Fruit fly (Drosophila melanogaster): ENCODE data around the gene CG42537.

CG42537 gene

DNA sequence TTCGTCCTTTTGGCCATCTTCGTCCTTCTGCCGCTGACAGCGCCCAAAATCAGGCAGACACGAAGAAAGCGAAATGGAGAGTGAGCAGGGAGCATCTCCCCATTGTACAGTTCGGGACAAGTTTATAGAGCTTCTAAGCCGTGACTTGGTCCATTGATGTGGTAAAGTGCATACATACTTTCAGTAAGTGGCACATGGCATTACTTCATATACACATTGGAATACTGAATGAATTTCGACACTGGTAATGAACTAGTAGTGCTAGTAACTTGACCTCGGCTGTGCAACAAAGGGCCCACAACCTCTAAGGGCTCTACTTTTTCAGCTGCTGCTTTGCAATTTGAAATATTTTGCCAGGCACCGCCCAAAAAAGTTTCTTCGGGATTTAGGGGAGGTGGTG is 38.6 kb downstream of the CG42537 start (continued):
- TF ChIP-seq Sox102F (GFP tag; optimal IDR thresholded peaks at IDR 0.05) (peak; percentile 69), CG8359 (GFP tag; optimal IDR thresholded peaks at IDR 0.05; ENCODE audit: borderline replicate concordance) (peak; percentile 10), Pdp1 (GFP tag; optimal IDR thresholded peaks at IDR 0.05) (peak; percentile 64 to 72), luna (GFP tag; optimal IDR thresholded peaks at IDR 0.05) (peak; percentile 47), Taf1 (GFP tag; IDR thresholded peaks at IDR 0.05) (peak; percentile 73), Deaf1 (tag; optimal IDR thresholded peaks at IDR 0.05) (peak; percentile 61), CG10979 (tag; optimal IDR thresholded peaks at IDR 0.05) (peak; percentile 60), CG2120 (GFP tag; optimal IDR thresholded peaks at IDR 0.05) (peak; percentile 90), CG15514 (GFP tag; optimal IDR thresholded peaks at IDR 0.05) (peak; percentile 78), NC2α (GFP tag; optimal IDR thresholded peaks at IDR 0.05) (peak; percentile 19), B-H2 (GFP tag; optimal IDR thresholded peaks at IDR 0.05) (peak; percentile 47), CG14965 (GFP tag; optimal IDR thresholded peaks at IDR 0.05; ENCODE audit: borderline replicate concordance) (no peak), Camta (GFP tag; optimal IDR thresholded peaks at IDR 0.05) (peak; percentile 48), sisA (GFP tag; IDR thresholded peaks at IDR 0.05) (peak; percentile 78), Oaz (GFP tag; IDR thresholded peaks at IDR 0.05) (peak; percentile 60; the same call in 1 of the 2 replicates), Six4 (GFP tag; optimal IDR thresholded peaks at IDR 0.05) (peak; percentile 42), kah (GFP tag; optimal IDR thresholded peaks at IDR 0.05) (no peak), Drgx (GFP tag; IDR thresholded peaks at IDR 0.05) (0 out of 2 replicates have a peak, but pooled peaks have one; percentile 42), CG9437 (GFP tag; optimal IDR thresholded peaks at IDR 0.05) (peak; percentile 28), E2f2 (GFP tag; IDR thresholded peaks at IDR 0.05) (peak; percentile 48; the same call in 1 of the 2 replicates), CG15479 (GFP tag; optimal IDR thresholded peaks at IDR 0.05) (no peak), NfI (GFP tag; optimal IDR thresholded peaks at IDR 0.05) (peak; percentile 82), shn (GFP tag; optimal IDR thresholded peaks at IDR 0.05) (peak; percentile 66), CG8388 (GFP tag; optimal IDR thresholded peaks at IDR 0.05) (peak; percentile 47), CHES-1-like (GFP tag; optimal IDR thresholded peaks at IDR 0.05) (peak; percentile 74), HLHmδ (GFP tag; optimal IDR thresholded peaks at IDR 0.05) (no peak), CG17802 (tag; optimal IDR thresholded peaks at IDR 0.05) (peak; percentile 25), CG2875 (GFP tag; optimal IDR thresholded peaks at IDR 0.05) (peak; percentile 52), MBD-R2 (GFP tag; IDR thresholded peaks at IDR 0.05) (peak; percentile 54; the same call in 1 of the 2 replicates), CG11247 (GFP tag; IDR thresholded peaks at IDR 0.05) (peak; percentile 63; the same call in 1 of the 2 replicates), sob (GFP tag; IDR thresholded peaks at IDR 0.05) (peak; percentile 88), klu (GFP tag; IDR thresholded peaks at IDR 0.05) (peak; percentile 65), hbn (GFP tag; IDR thresholded peaks at IDR 0.05; ENCODE audit: partially characterized antibody) (no peak), br (optimal IDR thresholded peaks at IDR 0.05) (no peak), CG8944 (GFP tag; optimal IDR thresholded peaks at IDR 0.05) (peak; percentile 37), CG1529 (GFP tag; optimal IDR thresholded peaks at IDR 0.05) (no peak), Tbp (GFP tag; optimal IDR thresholded peaks at IDR 0.05) (no peak), slp2 (GFP tag; optimal IDR thresholded peaks at IDR 0.05) (peak; percentile 74), CG9797 (GFP tag; optimal IDR thresholded peaks at IDR 0.05) (no peak), CG15269 (tag; optimal IDR thresholded peaks at IDR 0.05) (peak; percentile 79), CG42726 (GFP tag; IDR thresholded peaks at IDR 0.05; ENCODE audit: partially characterized antibody) (no peak), Usf (GFP tag; optimal IDR thresholded peaks at IDR 0.05) (peak; percentile 51), dysf (GFP tag; IDR thresholded peaks at IDR 0.05) (peak; percentile 85), tll (GFP tag; optimal IDR thresholded peaks at IDR 0.05) (no peak), CG5180 (GFP tag; optimal IDR thresholded peaks at IDR 0.05) (peak; percentile 37), cato (GFP tag; optimal IDR thresholded peaks at IDR 0.05; ENCODE audit: borderline replicate concordance) (no peak), CTCF (GFP tag; optimal IDR thresholded peaks at IDR 0.05) (no peak), CG14667 (GFP tag; IDR thresholded peaks at IDR 0.05) (peak; percentile 76), Kr (GFP tag; optimal IDR thresholded peaks at IDR 0.05) (no peak), CG4424 (GFP tag; optimal IDR thresholded peaks at IDR 0.05) (peak; percentile 56), H15 (GFP tag; IDR thresholded peaks at IDR 0.05) (no peak)

Data from whole organism, embryonic.